Worm (Caenorhabditis elegans) whole organism, L1 larva: ENCODE measurements around the gene spe-41.

ENCODE experiments used
- C04F5.9 ChIP-seq: sonication (generic microtip); optimal IDR thresholded peaks from 2 replicates; lab custom pipeline; 2016; ENCODE audit warnings: missing genetic modification characterization, missing compliant biosample characterization
- C34B4.2 ChIP-seq: sonication (generic microtip); optimal IDR thresholded peaks from 2 replicates; lab custom pipeline; 2017; ENCODE audit warnings: mild to moderate bottlenecking, missing genetic modification characterization, missing compliant biosample characterization
- F16B12.6 ChIP-seq: fragments of 150-350 bp; optimal IDR thresholded peaks from 2 replicates; lab custom pipeline; 2014; ENCODE audit warnings: missing biosample characterization, missing genetic modification characterization
- Y116A8C.19 ChIP-seq: sonication (generic microtip); optimal IDR thresholded peaks from 2 replicates; lab custom pipeline; 2016; ENCODE audit warnings: missing compliant biosample characterization, missing genetic modification characterization, borderline replicate concordance
- aha-1 ChIP-seq: fragments of 150-350 bp; optimal IDR thresholded peaks from 2 replicates; lab custom pipeline; 2014; ENCODE audit warnings: missing biosample characterization, missing genetic modification characterization
- ama-1 ChIP-seq: fragments of 150-350 bp; optimal IDR thresholded peaks from 2 replicates; lab custom pipeline; 2014
- ceh-63 ChIP-seq: fragments of 200-800 bp; sonication (Bioruptor generic); optimal IDR thresholded peaks from 2 replicates; lab custom pipeline; 2018; ENCODE audit warnings: mild to moderate bottlenecking, missing genetic modification characterization, missing compliant biosample characterization
- ceh-82 ChIP-seq, 3 experiments: fragments of 150-350 bp in 1 of 3; sonication (generic microtip) in 2 of 3; optimal IDR thresholded peaks; 2 replicates each; lab custom pipeline; 2014 to 2017; ENCODE audit warnings: missing biosample characterization in 3 of 3, missing genetic modification characterization in 3 of 3
- ceh-88 ChIP-seq: fragments of 200-800 bp; sonication (Bioruptor generic); IDR thresholded peaks from 2 replicates; pipeline ENCODE4 v1.3.6; 2022; ENCODE audit warnings: missing genetic modification characterization, missing compliant biosample characterization
- ceh-90 ChIP-seq: sonication (generic microtip); optimal IDR thresholded peaks from 2 replicates; lab custom pipeline; 2016; ENCODE audit warnings: missing genetic modification characterization, missing compliant biosample characterization
- efl-3 ChIP-seq: fragments of 200-800 bp; sonication (Bioruptor generic); optimal IDR thresholded peaks from 2 replicates; lab custom pipeline; 2018; ENCODE audit warnings: mild to moderate bottlenecking, missing genetic modification characterization, missing compliant biosample characterization
- egl-13 ChIP-seq: sonication (generic microtip); optimal IDR thresholded peaks from 2 replicates; lab custom pipeline; 2016; ENCODE audit warnings: missing genotype, missing genetic modification reagents, missing genetic modification characterization, missing compliant biosample characterization
- egl-27 ChIP-seq, 2 experiments: fragments of 150-350 bp in 1 of 2; sonication (generic microtip); optimal IDR thresholded peaks; 3 replicates each; lab custom pipeline; 2017 to 2018; ENCODE audit warnings: missing biosample characterization in 2 of 2, missing genetic modification characterization in 2 of 2, missing genetic modification reagents in 2 of 2
- elt-2 ChIP-seq: sonication (generic microtip); optimal IDR thresholded peaks from 2 replicates; lab custom pipeline; 2016; ENCODE audit warnings: missing genetic modification characterization, mild to moderate bottlenecking, inconsistent platforms, missing compliant biosample characterization, missing genetic modification reagents
- elt-3 ChIP-seq, 6 experiments: fragments of 150-350 bp in 1 of 6; sonication (generic microtip); optimal IDR thresholded peaks; 2 replicates each; lab custom pipeline; 2017 to 2018; ENCODE audit warnings: missing biosample characterization in 6 of 6, missing genetic modification characterization in 6 of 6, inconsistent platforms in 1 of 6
- fkh-10 ChIP-seq: sonication (generic microtip); optimal IDR thresholded peaks from 2 replicates; lab custom pipeline; 2017; ENCODE audit warnings: missing biosample characterization, missing genetic modification reagents, missing genetic modification characterization
- fkh-4 ChIP-seq: sonication (generic microtip); optimal IDR thresholded peaks from 2 replicates; lab custom pipeline; 2016; ENCODE audit warnings: missing compliant biosample characterization, missing genetic modification characterization, borderline replicate concordance
- fkh-8 ChIP-seq: sonication (generic microtip); optimal IDR thresholded peaks from 2 replicates; lab custom pipeline; 2016; ENCODE audit warnings: mild to moderate bottlenecking, missing genetic modification characterization, missing compliant biosample characterization
- fos-1 ChIP-seq: fragments of 150-350 bp; optimal IDR thresholded peaks from 2 replicates; lab custom pipeline; 2014; ENCODE audit warnings: missing biosample characterization, missing genetic modification characterization
- grh-1 ChIP-seq: fragments of 200-800 bp; sonication (Bioruptor generic); IDR thresholded peaks from 2 replicates; pipeline ENCODE4 v1.3.6; 2022; ENCODE audit warnings: missing genetic modification reagents, missing genetic modification characterization, missing compliant biosample characterization
- hlh-17 ChIP-seq: fragments of 200-800 bp; sonication (Bioruptor generic); optimal IDR thresholded peaks from 2 replicates; lab custom pipeline; 2018; ENCODE audit warnings: missing genetic modification characterization, mild to moderate bottlenecking, missing compliant biosample characterization, moderate library complexity, borderline replicate concordance
- hlh-4 ChIP-seq: sonication (generic microtip); optimal IDR thresholded peaks from 2 replicates; lab custom pipeline; 2016; ENCODE audit warnings: mild to moderate bottlenecking, missing genetic modification characterization, missing compliant biosample characterization
- irx-1 ChIP-seq: sonication (generic microtip); optimal IDR thresholded peaks from 2 replicates; lab custom pipeline; 2016; ENCODE audit warnings: missing genetic modification characterization, missing compliant biosample characterization
- jun-1 ChIP-seq: fragments of 150-350 bp; optimal IDR thresholded peaks from 2 replicates; lab custom pipeline; 2014; ENCODE audit warnings: missing biosample characterization, missing genetic modification reagents, missing genetic modification characterization
- lin-15B ChIP-seq: fragments of 150-350 bp; sonication (generic microtip); optimal IDR thresholded peaks from 3 replicates; lab custom pipeline; 2014; ENCODE audit warnings: missing biosample characterization, missing genetic modification characterization
- lin-39 ChIP-seq: fragments of 150-350 bp; optimal IDR thresholded peaks from 2 replicates; lab custom pipeline; 2014; ENCODE audit warnings: missing biosample characterization, missing genetic modification reagents, missing genetic modification characterization
- lir-3 ChIP-seq: sonication (generic microtip); optimal IDR thresholded peaks from 2 replicates; lab custom pipeline; 2016; ENCODE audit warnings: mild to moderate bottlenecking, missing genetic modification characterization, moderate library complexity, missing compliant biosample characterization; ENCODE audit not compliant: poor library complexity
- mab-9 ChIP-seq: fragments of 200-800 bp; sonication (Bioruptor generic); IDR thresholded peaks from 2 replicates; pipeline ENCODE4 v1.3.6; 2022; ENCODE audit warnings: missing genetic modification reagents, missing genetic modification characterization, missing compliant biosample characterization
- nhr-11 ChIP-seq: fragments of 150-350 bp; optimal IDR thresholded peaks from 2 replicates; lab custom pipeline; 2014; ENCODE audit warnings: missing biosample characterization, missing genetic modification characterization
- nhr-12 ChIP-seq: sonication (generic microtip); optimal IDR thresholded peaks from 2 replicates; lab custom pipeline; 2017; ENCODE audit warnings: missing biosample characterization, missing genetic modification characterization
- nhr-19 ChIP-seq: fragments of 200-800 bp; sonication (Bioruptor generic); conservative IDR thresholded peaks from 2 replicates; pipeline ENCODE4 v1.3.6; 2022; ENCODE audit warnings: missing genetic modification characterization, missing compliant biosample characterization
- nhr-20 ChIP-seq: sonication (generic microtip); optimal IDR thresholded peaks from 2 replicates; lab custom pipeline; 2016; ENCODE audit warnings: mild to moderate bottlenecking, missing genetic modification characterization, missing compliant biosample characterization
- nhr-237 ChIP-seq: fragments of 150-350 bp; optimal IDR thresholded peaks from 2 replicates; lab custom pipeline; 2014; ENCODE audit warnings: missing biosample characterization, missing genetic modification characterization
- nhr-28 ChIP-seq: fragments of 150-350 bp; optimal IDR thresholded peaks from 2 replicates; lab custom pipeline; 2014; ENCODE audit warnings: missing biosample characterization, missing genetic modification characterization
- nhr-71 ChIP-seq: sonication (generic microtip); optimal IDR thresholded peaks from 2 replicates; lab custom pipeline; 2016; ENCODE audit warnings: mild to moderate bottlenecking, missing genetic modification characterization, moderate library complexity, missing compliant biosample characterization
- nhr-76 ChIP-seq: sonication (generic microtip); optimal IDR thresholded peaks from 2 replicates; lab custom pipeline; 2017; ENCODE audit warnings: missing biosample characterization, missing genetic modification characterization
- nhr-85 ChIP-seq: sonication (generic microtip); peaks from one replicate; lab custom pipeline; 2016; ENCODE audit warnings: missing genetic modification characterization, inconsistent platforms, missing compliant biosample characterization
- nhr-90 ChIP-seq: sonication (generic microtip); optimal IDR thresholded peaks from 2 replicates; lab custom pipeline; 2016; ENCODE audit warnings: mild to moderate bottlenecking, missing genetic modification characterization, missing compliant biosample characterization; ENCODE audit not compliant: poor library complexity
- pax-3 ChIP-seq: fragments of 200-800 bp; sonication (Bioruptor generic); optimal IDR thresholded peaks from 2 replicates; lab custom pipeline; 2018; ENCODE audit warnings: mild to moderate bottlenecking, missing genetic modification characterization, moderate library complexity, missing compliant biosample characterization
- rnt-1 ChIP-seq: sonication (generic microtip); optimal IDR thresholded peaks from 2 replicates; lab custom pipeline; 2016; ENCODE audit warnings: mild to moderate bottlenecking, missing genetic modification characterization, moderate library complexity, missing compliant biosample characterization
- snu-23 ChIP-seq: sonication (generic microtip); optimal IDR thresholded peaks from 2 replicates; lab custom pipeline; 2016; ENCODE audit warnings: missing genetic modification characterization, missing compliant biosample characterization
- sup-37 ChIP-seq: fragments of 200-800 bp; sonication (Bioruptor generic); optimal IDR thresholded peaks from 2 replicates; lab custom pipeline; 2018; ENCODE audit warnings: mild to moderate bottlenecking, missing genetic modification characterization, missing compliant biosample characterization
- tbx-2 ChIP-seq: sonication (generic microtip); optimal IDR thresholded peaks from 2 replicates; lab custom pipeline; 2016; ENCODE audit warnings: missing genetic modification characterization, missing compliant biosample characterization
- unc-30 ChIP-seq: sonication (generic microtip); optimal IDR thresholded peaks from 2 replicates; lab custom pipeline; 2017; ENCODE audit warnings: missing biosample characterization, missing genetic modification characterization
- unc-62 ChIP-seq: fragments of 150-350 bp; optimal IDR thresholded peaks from 2 replicates; lab custom pipeline; 2014; ENCODE audit warnings: missing biosample characterization, missing genetic modification reagents, missing genetic modification characterization
- unc-86 ChIP-seq: sonication (generic microtip); optimal IDR thresholded peaks from 2 replicates; lab custom pipeline; 2016; ENCODE audit warnings: missing genetic modification characterization, missing compliant biosample characterization
- unc-98 ChIP-seq: fragments of 200-800 bp; sonication (Bioruptor generic); IDR thresholded peaks from 2 replicates; pipeline ENCODE4 v1.3.6; 2022; ENCODE audit warnings: missing genetic modification characterization, missing compliant biosample characterization
- zag-1 ChIP-seq: fragments of 150-350 bp; optimal IDR thresholded peaks from 2 replicates; lab custom pipeline; 2014; ENCODE audit warnings: missing biosample characterization, missing genetic modification characterization
- zip-4 ChIP-seq: fragments of 200-800 bp; sonication (Bioruptor generic); optimal IDR thresholded peaks from 2 replicates; lab custom pipeline; 2018; ENCODE audit warnings: mild to moderate bottlenecking, missing genetic modification characterization, moderate library complexity, missing compliant biosample characterization

Gene spe-41

ce11 chrIII:3460061-3460460, 16.1 kb upstream of the spe-41 start, which contains the start of gene C34C12.8 (continued):
- no peak for TF ChIP-seq lir-3 (tag; lab: Kevin White, UChicago)
- no peak for TF ChIP-seq Y116A8C.19
- peak; percentile 74 for TF ChIP-seq ceh-63 (GFP tag; lab: Kevin White, UChicago)
- TF ChIP-seq ama-1 (lab: Kevin White, UChicago), result peak; percentile 91
- TF ChIP-seq nhr-20 (tag; lab: Kevin White, UChicago), result peak; percentile 97
- peak; percentile 71 for TF ChIP-seq unc-62 (GFP tag; lab: Kevin White, UChicago)
- TF ChIP-seq unc-86 (tag; lab: Kevin White, UChicago), result peak; percentile 97
- peak; percentile 97 for TF ChIP-seq tbx-2 (tag; lab: Kevin White, UChicago)
- TF ChIP-seq ceh-90 (tag; lab: Kevin White, UChicago), result peak; percentile 45
- TF ChIP-seq elt-2 (tag; lab: Kevin White, UChicago), result peak; percentile 89
- no peak for TF ChIP-seq hlh-4 (tag; lab: Kevin White, UChicago)
- TF ChIP-seq F16B12.6 (tag; lab: Kevin White, UChicago), result peak; percentile 84
- TF ChIP-seq elt-3 (tag; optimal IDR thresholded peaks at IDR 0.05; lab: Kevin White, UChicago), result peak in 3 of 6 experiments; percentile 51 to 94 (median 93)
- TF ChIP-seq zip-4 (GFP tag; lab: Kevin White, UChicago), result peak; percentile 87
- peak; percentile 60 for TF ChIP-seq nhr-237 (tag; lab: Kevin White, UChicago)
- peak; percentile 91 for TF ChIP-seq pax-3 (tag; lab: Kevin White, UChicago)
- peak; percentile 76 for TF ChIP-seq unc-98 (GFP tag; lab: Robert Waterston, UW)
- peak; percentile 90 for TF ChIP-seq ceh-88 (GFP tag; lab: Robert Waterston, UW)
- TF ChIP-seq fos-1 (tag; lab: Kevin White, UChicago), result peak; percentile 79
- peak; percentile 98 for TF ChIP-seq snu-23 (GFP tag; lab: Kevin White, UChicago)
- TF ChIP-seq fkh-10 (GFP tag; lab: Kevin White, UChicago), result peak; percentile 86
- peak; percentile 20 for TF ChIP-seq nhr-28 (tag; lab: Kevin White, UChicago)
- peak; percentile 92 for TF ChIP-seq nhr-11
- peak in 1 of 2 experiments; percentile 79 for TF ChIP-seq egl-27 (tag; optimal IDR thresholded peaks at IDR 0.05; lab: Kevin White, UChicago)
- peak; percentile 98 for TF ChIP-seq nhr-85
- peak; percentile 18 for TF ChIP-seq nhr-12
- TF ChIP-seq fkh-4 (tag; lab: Kevin White, UChicago), result peak; percentile 78
- peak; percentile 97 for TF ChIP-seq lin-39
- peak; percentile 91 for TF ChIP-seq C04F5.9 (tag; lab: Kevin White, UChicago)
- peak; percentile 97 for TF ChIP-seq nhr-19
- peak; percentile 95 for TF ChIP-seq jun-1
- TF ChIP-seq ceh-82 (tag; optimal IDR thresholded peaks at IDR 0.05; lab: Kevin White, UChicago), result peak; percentile 95 to 98 (median 97)
- peak; percentile 97 for TF ChIP-seq rnt-1 (tag; lab: Kevin White, UChicago)
- TF ChIP-seq nhr-76 (tag; lab: Kevin White, UChicago), result no peak
- TF ChIP-seq aha-1, result peak; percentile 73
- TF ChIP-seq irx-1 (tag; lab: Kevin White, UChicago), result peak; percentile 96
- TF ChIP-seq nhr-90 (tag; lab: Kevin White, UChicago), result peak; percentile 98

- TF ChIP-seq jun-1 (peak; percentile 96), zag-1 (tag; lab: Kevin White, UChicago) (peak; percentile 68), nhr-76 (tag; lab: Kevin White, UChicago) (peak; percentile 53), unc-30 (tag; lab: Kevin White, UChicago) (no peak), nhr-11 (peak; percentile 86), ceh-88 (GFP tag; lab: Robert Waterston, UW) (peak; percentile 96), tbx-2 (tag; lab: Kevin White, UChicago) (peak; percentile 99), nhr-71 (tag; lab: Kevin White, UChicago) (peak; percentile 99), hlh-17 (GFP tag; lab: Kevin White, UChicago) (no peak), fkh-10 (GFP tag; lab: Kevin White, UChicago) (peak; percentile 98), egl-27 (tag; optimal IDR thresholded peaks at IDR 0.05; lab: Kevin White, UChicago) (peak; percentile 57 to 64), nhr-90 (tag; lab: Kevin White, UChicago) (peak; percentile 99), egl-13 (peak; percentile 98), unc-62 (GFP tag; lab: Kevin White, UChicago) (no peak), efl-3 (GFP tag; lab: Kevin White, UChicago) (peak; percentile 54), unc-98 (GFP tag; lab: Robert Waterston, UW) (peak; percentile 82; the same call in 1 of the 2 replicates), grh-1 (GFP tag; lab: Robert Waterston, UW) (peak; percentile 97), C04F5.9 (tag; lab: Kevin White, UChicago) (peak; percentile 98), C34B4.2 (tag; lab: Kevin White, UChicago) (peak; percentile 60), snu-23 (GFP tag; lab: Kevin White, UChicago) (peak; percentile 99), elt-3 (tag; optimal IDR thresholded peaks at IDR 0.05; lab: Kevin White, UChicago) (peak; percentile 48 to 98 (median 89)), mab-9 (peak; percentile 97), lin-15B (tag; lab: Kevin White, UChicago) (peak; percentile 99), fos-1 (tag; lab: Kevin White, UChicago) (peak; percentile 96), sup-37 (GFP tag; lab: Kevin White, UChicago) (peak; percentile 88), fkh-8 (tag; lab: Kevin White, UChicago) (peak; percentile 99)
Measured at ce11 chrIII:3456226-3456625, 12.2 kb upstream of the spe-41 start.
